Fruit fly (Drosophila melanogaster): Measurements from ENCODE around the gene S1P.

S1P gene

DNA sequence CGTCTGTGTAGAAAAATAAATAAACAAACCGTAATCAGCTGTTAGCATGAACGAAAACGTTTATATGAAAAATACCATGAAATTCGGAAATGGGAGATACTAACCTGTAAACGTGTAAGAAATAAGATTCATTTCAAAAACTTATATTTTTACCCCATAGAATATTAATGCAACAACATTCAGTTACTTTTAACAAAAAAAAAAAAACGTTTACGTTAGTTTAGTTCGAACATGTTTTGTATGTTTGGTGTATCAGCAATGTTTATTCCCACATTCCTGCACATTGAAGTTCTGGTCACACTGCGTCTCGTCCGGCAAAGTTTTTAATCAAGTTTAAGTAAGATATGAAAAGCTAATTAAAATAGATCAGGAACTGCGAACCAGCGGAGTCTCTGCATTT, at the start of gene S1P, which contains the start of gene CG11307:
S1P (minus strand) TSS at position 23 of the 400 bp plus-strand sequence.
CG11307 (plus strand) TSS at position 270 of the 400 bp plus-strand sequence.
- no peak for TF ChIP-seq h (optimal IDR thresholded peaks at IDR 0.05)
- TF ChIP-seq psq (optimal IDR thresholded peaks at IDR 0.05) = no peak

DNA sequence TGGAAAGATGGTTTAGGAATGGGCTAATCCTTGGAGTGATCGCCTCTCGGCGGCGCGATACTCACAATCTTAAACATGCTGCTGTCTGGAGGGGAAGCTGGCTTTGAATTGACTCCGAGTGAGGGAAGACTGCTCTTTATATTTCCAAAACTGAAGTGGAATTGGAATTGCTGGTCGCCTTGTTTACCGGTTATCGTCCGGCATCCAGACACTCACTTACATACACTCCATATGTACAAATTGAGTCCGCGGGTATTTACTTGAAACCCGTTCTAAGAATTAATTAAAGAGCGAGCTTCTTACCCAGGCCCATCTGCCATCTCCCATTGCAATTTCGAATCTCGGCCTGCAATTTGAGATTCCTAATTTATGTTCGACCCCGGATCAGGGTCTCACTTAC, 49.7 kb upstream of the S1P start, which contains the start of gene Cpr78E:
Cpr78E (minus strand) TSS at position 101 of the 400 bp plus-strand sequence.
- TF ChIP-seq h (optimal IDR thresholded peaks at IDR 0.05) (no peak), psq (optimal IDR thresholded peaks at IDR 0.05) (no peak), Sin3A (optimal IDR thresholded peaks at IDR 0.05) (no peak), insv (optimal IDR thresholded peaks at IDR 0.05) (no peak), Myc (optimal IDR thresholded peaks at IDR 0.05) (no peak), ttk (optimal IDR thresholded peaks at IDR 0.05) (no peak)

DNA sequence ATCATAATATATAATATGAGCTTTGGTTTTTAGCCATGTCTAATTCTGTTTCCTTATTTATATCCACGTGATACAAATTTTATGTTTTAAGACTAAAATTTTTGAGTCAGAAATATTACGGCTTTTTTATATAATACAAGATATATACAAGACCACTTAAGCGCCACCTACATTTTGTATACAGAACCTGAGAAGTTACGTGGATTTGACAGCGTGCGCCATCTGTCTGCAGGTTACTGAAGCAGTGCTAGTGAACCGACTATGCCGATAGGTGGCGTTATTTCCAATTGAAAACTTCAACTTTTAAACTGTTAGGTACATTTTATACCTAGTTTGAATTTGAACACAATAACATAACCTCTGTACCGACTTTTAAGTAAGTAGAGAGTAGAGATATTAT, 35.6 kb upstream of the S1P start:
- no peak for TF ChIP-seq insv (optimal IDR thresholded peaks at IDR 0.05)
- TF ChIP-seq h (optimal IDR thresholded peaks at IDR 0.05) = no peak
- no peak for TF ChIP-seq psq (optimal IDR thresholded peaks at IDR 0.05)
- TF ChIP-seq ttk (optimal IDR thresholded peaks at IDR 0.05) = no peak
- no peak for TF ChIP-seq Myc (optimal IDR thresholded peaks at IDR 0.05)
- TF ChIP-seq Sin3A (optimal IDR thresholded peaks at IDR 0.05) = no peak

DNA sequence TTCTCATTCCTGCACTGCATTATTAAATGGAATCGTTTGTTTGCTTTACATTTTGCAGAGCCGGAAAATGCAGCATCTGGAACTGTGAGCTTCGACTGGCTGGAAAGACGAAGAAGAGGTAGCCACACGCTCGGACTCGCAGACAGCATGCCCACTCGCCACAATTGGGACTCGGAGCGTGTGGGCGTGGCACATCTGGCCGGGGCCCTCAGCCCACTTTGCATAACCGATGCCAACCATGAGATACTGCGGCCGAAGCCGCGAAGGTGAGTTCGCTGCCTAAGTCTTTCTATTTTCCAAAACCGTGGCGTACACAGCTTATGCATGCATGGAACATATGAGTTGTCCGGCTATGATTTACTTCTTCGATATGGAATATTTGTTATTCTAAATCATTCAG, 34.9 kb upstream of the S1P start:
- TF ChIP-seq Myc (optimal IDR thresholded peaks at IDR 0.05) (no peak), h (optimal IDR thresholded peaks at IDR 0.05) (no peak), insv (optimal IDR thresholded peaks at IDR 0.05) (no peak), ttk (optimal IDR thresholded peaks at IDR 0.05) (no peak), psq (optimal IDR thresholded peaks at IDR 0.05) (no peak), Sin3A (optimal IDR thresholded peaks at IDR 0.05) (no peak)

DNA sequence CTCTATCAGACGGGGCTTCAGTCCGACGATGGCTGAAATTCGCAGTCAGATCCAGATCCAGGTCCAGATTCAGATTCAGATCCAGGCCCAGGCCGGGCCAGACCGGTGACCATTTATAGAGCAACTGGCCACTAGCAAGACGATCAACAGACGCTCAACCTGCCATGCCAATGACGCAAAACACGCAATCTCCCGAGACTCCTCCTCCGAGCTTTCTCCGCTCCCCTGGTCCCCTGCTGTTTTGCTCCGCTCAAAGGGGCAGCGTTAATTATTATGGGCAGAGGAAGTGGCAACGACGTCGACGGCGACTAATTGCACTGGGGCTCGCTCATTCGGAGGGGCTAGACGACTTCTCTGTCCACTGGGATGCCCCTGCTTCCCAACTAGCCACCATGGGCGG, 34.2 kb upstream of the S1P start:
- TF ChIP-seq h (optimal IDR thresholded peaks at IDR 0.05) (no peak), ttk (optimal IDR thresholded peaks at IDR 0.05) (no peak), Myc (optimal IDR thresholded peaks at IDR 0.05) (no peak), Sin3A (optimal IDR thresholded peaks at IDR 0.05) (no peak), insv (optimal IDR thresholded peaks at IDR 0.05) (no peak), psq (optimal IDR thresholded peaks at IDR 0.05) (no peak)

DNA sequence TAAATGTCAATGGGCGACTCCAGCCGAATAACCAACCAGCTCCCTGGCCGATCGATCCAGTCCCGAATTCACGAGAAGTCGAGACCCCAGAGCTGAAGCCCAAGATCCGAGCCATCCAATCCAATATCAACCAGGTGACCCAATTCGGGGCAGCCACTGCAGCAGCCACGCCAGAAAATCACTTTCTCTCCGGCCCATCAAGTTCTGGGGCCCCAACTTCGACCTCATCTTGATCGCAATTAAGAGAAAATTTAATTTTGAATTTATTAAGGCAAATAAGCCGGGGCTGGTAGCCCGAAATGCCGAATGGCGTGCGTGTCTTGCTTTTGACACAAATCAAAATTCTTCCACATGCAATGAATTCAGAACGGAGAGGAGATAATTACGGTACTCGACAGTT, 30.7 kb upstream of the S1P start:
- TF ChIP-seq insv (optimal IDR thresholded peaks at IDR 0.05) (no peak), h (optimal IDR thresholded peaks at IDR 0.05) (no peak), Myc (optimal IDR thresholded peaks at IDR 0.05) (no peak), ttk (optimal IDR thresholded peaks at IDR 0.05) (no peak), psq (optimal IDR thresholded peaks at IDR 0.05) (no peak), Sin3A (optimal IDR thresholded peaks at IDR 0.05) (no peak)

DNA sequence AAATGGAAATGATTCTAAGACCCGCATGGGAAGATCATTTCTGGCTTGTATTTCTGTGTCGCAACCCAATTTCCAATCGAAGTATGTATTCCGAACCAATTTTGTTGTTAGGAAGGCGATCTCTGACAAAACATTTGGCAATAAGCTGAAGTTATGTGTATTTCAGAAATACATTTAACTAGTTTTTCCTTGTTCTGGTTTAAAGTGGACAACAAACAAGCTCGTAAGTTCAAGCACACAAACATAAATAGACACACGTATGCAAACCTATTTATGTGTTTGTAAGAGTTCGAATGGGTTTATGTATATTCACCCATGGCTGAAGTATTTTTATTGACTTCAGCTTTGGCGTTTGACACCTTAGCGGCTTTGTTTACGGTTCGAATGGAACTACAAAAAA, 28.7 kb upstream of the S1P start:
- no peak for TF ChIP-seq Myc (optimal IDR thresholded peaks at IDR 0.05)
- no peak for TF ChIP-seq psq (optimal IDR thresholded peaks at IDR 0.05)
- no peak for TF ChIP-seq insv (optimal IDR thresholded peaks at IDR 0.05)
- no peak for TF ChIP-seq ttk (optimal IDR thresholded peaks at IDR 0.05)
- no peak for TF ChIP-seq h (optimal IDR thresholded peaks at IDR 0.05)
- no peak for TF ChIP-seq Sin3A (optimal IDR thresholded peaks at IDR 0.05)

DNA sequence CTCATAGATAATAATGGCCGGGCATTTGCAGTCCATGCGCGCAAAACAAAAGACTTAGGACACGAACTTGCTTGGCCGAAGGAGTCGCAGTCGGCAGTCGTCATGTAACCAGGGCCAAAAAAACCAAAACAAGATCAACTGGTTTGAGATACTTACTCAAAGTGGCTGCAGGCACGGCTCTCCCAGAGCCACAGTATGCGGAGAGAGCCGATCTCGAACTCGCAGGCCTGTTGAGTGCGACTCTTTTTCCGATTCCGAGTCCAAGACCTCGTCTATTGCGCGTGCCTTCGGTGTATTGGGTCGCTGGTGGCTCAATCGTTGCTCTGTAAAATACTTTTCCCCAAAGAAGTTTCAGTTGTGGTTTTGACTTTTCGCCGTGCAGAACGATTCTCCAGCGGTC, 27.4 kb upstream of the S1P start, which contains the start of gene CG43980:
CG43980 (plus strand) TSS at position 352 of the 400 bp plus-strand sequence.
- no peak for TF ChIP-seq insv (optimal IDR thresholded peaks at IDR 0.05)
- TF ChIP-seq ttk (optimal IDR thresholded peaks at IDR 0.05) = no peak
- no peak for TF ChIP-seq psq (optimal IDR thresholded peaks at IDR 0.05)
- TF ChIP-seq h (optimal IDR thresholded peaks at IDR 0.05) = no peak
- TF ChIP-seq Sin3A (optimal IDR thresholded peaks at IDR 0.05) = no peak
- no peak for TF ChIP-seq Myc (optimal IDR thresholded peaks at IDR 0.05)

DNA sequence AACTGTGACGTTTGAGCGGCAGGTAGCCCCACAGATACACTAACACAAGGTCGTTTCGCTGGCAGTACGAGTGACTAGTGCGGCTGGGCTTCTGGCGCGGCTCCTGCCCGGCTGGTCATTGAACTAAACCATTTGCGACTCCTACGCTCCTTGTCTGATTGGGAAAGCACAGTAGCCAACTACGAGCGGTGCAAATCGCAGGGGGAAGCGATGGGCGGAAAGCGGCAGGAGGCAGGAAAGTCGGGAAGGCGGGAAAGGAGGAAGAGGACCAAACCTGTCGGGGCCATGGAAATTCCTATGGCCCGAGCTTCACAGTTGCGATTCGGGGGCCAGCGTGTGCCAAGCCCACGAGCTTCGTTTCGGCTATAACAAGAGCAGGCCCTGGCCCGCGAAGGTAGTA, 27.0 kb upstream of the S1P start:
- TF ChIP-seq psq (optimal IDR thresholded peaks at IDR 0.05) (no peak), Sin3A (optimal IDR thresholded peaks at IDR 0.05) (no peak), ttk (optimal IDR thresholded peaks at IDR 0.05) (no peak), insv (optimal IDR thresholded peaks at IDR 0.05) (no peak)

DNA sequence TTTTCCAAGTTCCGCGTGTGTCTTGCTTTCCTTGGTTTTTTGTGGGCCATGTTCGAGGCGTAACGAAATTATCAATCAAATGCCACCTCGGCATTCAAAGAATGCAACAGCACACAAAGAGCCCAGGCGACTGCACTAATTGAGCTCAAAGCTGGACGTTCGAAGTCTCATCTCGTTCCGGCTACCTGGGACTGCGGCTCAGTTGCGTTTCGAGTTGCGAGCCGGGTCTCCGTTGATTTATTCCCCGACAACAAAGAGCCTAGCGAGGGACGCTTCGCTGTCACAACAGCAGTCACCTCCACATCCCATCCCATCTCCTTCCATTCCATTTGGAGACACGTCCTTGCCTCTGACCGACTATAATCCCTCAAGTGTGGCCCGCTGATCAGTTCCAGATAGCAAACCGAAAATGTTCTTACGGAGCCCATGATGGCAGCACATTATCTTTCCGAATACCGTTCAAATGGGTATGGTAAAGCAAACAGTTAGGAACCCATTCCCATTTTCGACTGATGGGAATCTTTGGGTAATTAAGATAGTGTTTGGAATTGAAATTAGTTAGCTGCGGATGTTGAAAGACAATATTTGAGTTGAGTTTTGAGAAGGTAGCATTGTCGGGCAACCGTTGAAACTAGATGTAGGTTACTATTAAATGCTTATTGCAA, 25.9 kb upstream of the S1P start:
- TF ChIP-seq ttk (optimal IDR thresholded peaks at IDR 0.05) = no peak
- TF ChIP-seq psq (optimal IDR thresholded peaks at IDR 0.05) = no peak
- TF ChIP-seq Myc (optimal IDR thresholded peaks at IDR 0.05) = no peak
- no peak for TF ChIP-seq Sin3A (optimal IDR thresholded peaks at IDR 0.05)
- no peak for TF ChIP-seq h (optimal IDR thresholded peaks at IDR 0.05)
- TF ChIP-seq insv (optimal IDR thresholded peaks at IDR 0.05) = no peak

DNA sequence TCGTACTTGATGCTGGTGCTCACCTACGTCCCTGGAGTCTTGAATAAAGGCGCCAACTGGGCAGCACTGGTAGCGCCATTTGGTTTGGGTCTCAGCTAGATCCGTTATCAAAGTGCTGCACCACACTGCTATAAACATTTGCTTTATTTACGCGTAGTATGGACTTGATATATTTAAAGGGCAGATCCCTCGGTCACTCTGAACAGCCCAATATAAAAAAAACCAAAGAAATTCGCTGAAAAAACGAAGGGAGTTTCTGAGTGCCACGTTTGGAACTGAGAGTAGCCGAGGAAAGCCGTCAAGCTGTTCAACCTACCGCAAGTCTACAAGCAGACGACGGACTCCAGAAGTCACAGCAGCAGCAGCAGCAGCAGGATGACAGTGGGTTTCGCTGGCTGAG, 23.6 kb upstream of the S1P start, which contains the start of gene Atox1:
Atox1 (plus strand) TSS at position 181 of the 400 bp plus-strand sequence.
- TF ChIP-seq Sin3A (optimal IDR thresholded peaks at IDR 0.05) (no peak), insv (optimal IDR thresholded peaks at IDR 0.05) (no peak), h (optimal IDR thresholded peaks at IDR 0.05) (no peak), Myc (optimal IDR thresholded peaks at IDR 0.05) (no peak), ttk (optimal IDR thresholded peaks at IDR 0.05) (no peak), psq (optimal IDR thresholded peaks at IDR 0.05) (no peak)

DNA sequence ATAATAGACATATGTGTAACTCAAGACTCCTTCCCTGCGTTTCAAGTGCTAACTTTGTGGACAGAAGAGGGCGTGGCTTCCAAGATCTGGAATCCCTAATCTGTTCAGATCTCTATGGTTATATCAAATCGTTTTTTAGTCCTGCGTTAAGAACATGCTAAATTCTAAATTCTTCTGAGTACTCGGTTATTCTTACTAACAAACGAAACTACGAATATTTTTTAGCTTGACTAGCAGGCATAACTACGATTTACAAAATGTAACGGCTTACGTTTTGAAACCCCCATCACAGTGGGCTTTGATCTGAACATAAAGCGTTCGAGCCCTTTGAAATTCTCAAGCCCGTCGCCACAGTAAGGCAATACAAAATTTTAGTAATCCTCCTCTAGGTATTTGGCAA, 21.9 kb upstream of the S1P start, which contains the start of gene CG32445:
CG32445 (plus strand) TSS at position 301 of the 400 bp plus-strand sequence.
- TF ChIP-seq Myc (optimal IDR thresholded peaks at IDR 0.05) (no peak), psq (optimal IDR thresholded peaks at IDR 0.05) (no peak), h (optimal IDR thresholded peaks at IDR 0.05) (no peak), insv (optimal IDR thresholded peaks at IDR 0.05) (no peak), Sin3A (optimal IDR thresholded peaks at IDR 0.05) (no peak), ttk (optimal IDR thresholded peaks at IDR 0.05) (no peak)

Data from Kc167 (cell line).